Worm (Caenorhabditis elegans) whole organism, mixed stage, embryonic: ENCODE results near the gene epc-1.

Experiments used
- M03D4.4 ChIP-seq: sonication (generic microtip); optimal IDR thresholded peaks from 2 replicates; lab custom pipeline; 2017; ENCODE audit warnings: mild to moderate bottlenecking, missing genetic modification characterization, missing compliant biosample characterization
- blmp-1 ChIP-seq: fragments of 150-350 bp; optimal IDR thresholded peaks from 2 replicates; lab custom pipeline; 2014; ENCODE audit warnings: missing biosample characterization, missing genetic modification characterization
- hlh-1 ChIP-seq: fragments of 150-350 bp; optimal IDR thresholded peaks from 2 replicates; lab custom pipeline; 2014; ENCODE audit warnings: missing biosample characterization, missing genetic modification reagents, missing genetic modification characterization
- lin-32 ChIP-seq: fragments of 200-800 bp; sonication (Bioruptor generic); optimal IDR thresholded peaks from 2 replicates; lab custom pipeline; 2018; ENCODE audit warnings: mild to moderate bottlenecking, missing genetic modification characterization, missing compliant biosample characterization
- lsy-2 ChIP-seq: fragments of 150-350 bp; optimal IDR thresholded peaks from 2 replicates; lab custom pipeline; 2014; ENCODE audit warnings: missing biosample characterization, missing genetic modification characterization
- mep-1 ChIP-seq: fragments of 150-350 bp; optimal IDR thresholded peaks from 2 replicates; lab custom pipeline; 2017; ENCODE audit warnings: missing biosample characterization, missing genetic modification reagents, missing genetic modification characterization, inconsistent platforms
- mls-2 ChIP-seq: sonication (generic microtip); optimal IDR thresholded peaks from 2 replicates; lab custom pipeline; 2016; ENCODE audit warnings: mild to moderate bottlenecking, missing genetic modification characterization, moderate library complexity, missing compliant biosample characterization
- nhr-28 ChIP-seq: fragments of 150-350 bp; optimal IDR thresholded peaks from 2 replicates; lab custom pipeline; 2014; ENCODE audit warnings: missing biosample characterization, missing genetic modification characterization
- unc-39 ChIP-seq: fragments of 150-350 bp; optimal IDR thresholded peaks from 2 replicates; lab custom pipeline; 2014; ENCODE audit warnings: missing biosample characterization, missing genetic modification characterization
- unc-62 ChIP-seq: fragments of 150-350 bp; optimal IDR thresholded peaks from 2 replicates; lab custom pipeline; 2014; ENCODE audit warnings: missing biosample characterization, missing genetic modification reagents, missing genetic modification characterization
- ztf-11 ChIP-seq: fragments of 150-350 bp; optimal IDR thresholded peaks from 2 replicates; lab custom pipeline; 2014; ENCODE audit warnings: missing biosample characterization, missing genetic modification characterization

ce11 chrIII:12583466-12583865 is 24.9 kb downstream of the epc-1 start:
- TF ChIP-seq unc-39 (tag; lab: Kevin White, UChicago) (no peak), blmp-1 (no peak), nhr-28 (tag; lab: Kevin White, UChicago) (no peak), unc-62 (GFP tag; lab: Kevin White, UChicago) (peak; percentile 90), mls-2 (tag; lab: Kevin White, UChicago) (peak; percentile 19), lsy-2 (tag; lab: Kevin White, UChicago) (peak; percentile 77), lin-32 (GFP tag; lab: Kevin White, UChicago) (no peak), mep-1 (peak; percentile 76), hlh-1 (tag; lab: Kevin White, UChicago) (peak; percentile 96), M03D4.4 (tag; lab: Kevin White, UChicago) (no peak), ztf-11 (tag; lab: Kevin White, UChicago) (no peak)
